Worm (Caenorhabditis elegans): ENCODE results near the gene cah-5.

DNA sequence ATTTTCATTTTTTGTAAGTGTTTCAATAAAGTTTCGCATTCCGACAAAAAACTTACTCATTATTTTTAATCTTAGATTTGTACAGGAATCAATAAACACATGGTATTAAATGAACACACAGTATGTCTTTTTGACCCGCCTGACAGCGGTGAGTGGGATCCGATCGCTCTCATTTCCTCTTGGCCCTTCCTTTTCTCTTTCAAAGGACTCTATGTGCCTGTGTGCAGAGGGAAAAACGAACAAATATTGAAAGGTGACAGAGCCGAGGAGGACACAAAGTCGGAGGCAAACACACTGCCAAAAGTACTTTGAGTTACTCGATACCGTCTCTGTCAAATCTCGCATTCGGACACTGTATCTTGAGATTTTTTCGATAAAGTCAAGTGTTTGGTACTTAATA is 23.4 kb upstream of the cah-5 start, which contains the start of the genes F01E11.20 and tsp-16:
- no peak for TF ChIP-seq aly-2 (tag; optimal IDR thresholded peaks at IDR 0.05)
- TF ChIP-seq egl-27 (tag; optimal IDR thresholded peaks at IDR 0.05), result no peak
- TF ChIP-seq elt-1 (tag; optimal IDR thresholded peaks at IDR 0.05), result no peak
- TF ChIP-seq R02D3.7 (tag; optimal IDR thresholded peaks at IDR 0.05), result no peak
- peak; percentile 24 for TF ChIP-seq F13H6.1 (tag; optimal IDR thresholded peaks at IDR 0.05)
